Worm (Caenorhabditis elegans) whole organism, late embryonic: Measurements from ENCODE around the gene ptr-6.
A peak's percentile ranks its signal among the peaks of the same experiment; 100 is the strongest.

ENCODE experiments used
- C08G9.2 ChIP-seq: sonication (generic microtip); optimal IDR thresholded peaks from 2 replicates; lab custom pipeline; 2016; ENCODE audit warnings: mild to moderate bottlenecking, missing genetic modification characterization, moderate library complexity, missing compliant biosample characterization
- C38D4.7 ChIP-seq: fragments of 200-800 bp; sonication (Bioruptor generic); optimal IDR thresholded peaks from 2 replicates; lab custom pipeline; 2018; ENCODE audit warnings: mild to moderate bottlenecking, missing genetic modification characterization, moderate library complexity, missing compliant biosample characterization
- F13H6.1 ChIP-seq: sonication (generic microtip); optimal IDR thresholded peaks from 2 replicates; lab custom pipeline; 2016; ENCODE audit warnings: missing genetic modification characterization, missing compliant biosample characterization
- K09A11.1 ChIP-seq: sonication (generic microtip); optimal IDR thresholded peaks from 2 replicates; lab custom pipeline; 2017; ENCODE audit warnings: antibody characterized with exemption, mild to moderate bottlenecking, missing genetic modification characterization, missing compliant biosample characterization; ENCODE audit not compliant: insufficient read depth
- T23F11.4 ChIP-seq: fragments of 200-800 bp; sonication (Bioruptor generic); optimal IDR thresholded peaks from 2 replicates; lab custom pipeline; 2018; ENCODE audit warnings: mild to moderate bottlenecking, missing genetic modification characterization, missing compliant biosample characterization
- ceh-14 ChIP-seq: sonication (generic microtip); optimal IDR thresholded peaks from 2 replicates; lab custom pipeline; 2016; ENCODE audit warnings: missing genotype, missing genetic modification characterization, missing compliant biosample characterization
- ceh-18 ChIP-seq: sonication (generic microtip); optimal IDR thresholded peaks from 2 replicates; lab custom pipeline; 2016; ENCODE audit warnings: missing genetic modification characterization, missing compliant biosample characterization
- ceh-19 ChIP-seq: fragments of 200-800 bp; sonication (Bioruptor generic); optimal IDR thresholded peaks from 2 replicates; lab custom pipeline; 2018; ENCODE audit warnings: mild to moderate bottlenecking, missing genetic modification characterization, missing compliant biosample characterization
- ceh-2 ChIP-seq: sonication (generic microtip); optimal IDR thresholded peaks from 2 replicates; lab custom pipeline; 2016; ENCODE audit warnings: missing genotype, missing genetic modification characterization, missing compliant biosample characterization
- ceh-24 ChIP-seq: sonication (generic microtip); optimal IDR thresholded peaks from 2 replicates; lab custom pipeline; 2016; ENCODE audit warnings: mild to moderate bottlenecking, missing genetic modification characterization, missing compliant biosample characterization
- ceh-31 ChIP-seq: sonication (generic microtip); optimal IDR thresholded peaks from 2 replicates; lab custom pipeline; 2016; ENCODE audit warnings: missing genetic modification characterization, missing compliant biosample characterization
- ceh-34 ChIP-seq: sonication (generic microtip); optimal IDR thresholded peaks from 2 replicates; lab custom pipeline; 2016; ENCODE audit warnings: mild to moderate bottlenecking, missing genetic modification characterization, missing compliant biosample characterization
- ceh-45 ChIP-seq: fragments of 200-800 bp; sonication (Bioruptor generic); IDR thresholded peaks from 2 replicates; pipeline ENCODE4 v1.3.6; 2022; ENCODE audit warnings: missing genetic modification reagents, missing genetic modification characterization, missing compliant biosample characterization
- ceh-48 ChIP-seq: sonication (generic microtip); optimal IDR thresholded peaks from 2 replicates; lab custom pipeline; 2016; ENCODE audit warnings: missing genetic modification characterization, inconsistent platforms, missing compliant biosample characterization
- ceh-6 ChIP-seq: fragments of 200-800 bp; sonication (Bioruptor generic); optimal IDR thresholded peaks from 2 replicates; lab custom pipeline; 2018; ENCODE audit warnings: mild to moderate bottlenecking, missing genetic modification characterization, missing compliant biosample characterization
- ceh-9 ChIP-seq: sonication (generic microtip); optimal IDR thresholded peaks from 2 replicates; lab custom pipeline; 2016; ENCODE audit warnings: mild to moderate bottlenecking, missing genetic modification characterization, inconsistent platforms, missing compliant biosample characterization
- dmd-4 ChIP-seq: sonication (generic microtip); optimal IDR thresholded peaks from 2 replicates; lab custom pipeline; 2016; ENCODE audit warnings: borderline replicate concordance, missing genetic modification characterization, missing compliant biosample characterization
- dve-1 ChIP-seq: sonication (generic microtip); optimal IDR thresholded peaks from 2 replicates; lab custom pipeline; 2017; ENCODE audit warnings: antibody characterized with exemption, mild to moderate bottlenecking, missing genetic modification characterization, missing compliant biosample characterization
- elt-2 ChIP-seq: sonication (generic microtip); optimal IDR thresholded peaks from 2 replicates; lab custom pipeline; 2016; ENCODE audit warnings: missing genetic modification reagents, missing genetic modification characterization, missing compliant biosample characterization
- ets-4 ChIP-seq: sonication (generic microtip); optimal IDR thresholded peaks from 2 replicates; lab custom pipeline; 2016; ENCODE audit warnings: missing genetic modification characterization, missing compliant biosample characterization
- eyg-1 ChIP-seq: sonication (generic microtip); optimal IDR thresholded peaks from 2 replicates; lab custom pipeline; 2016; ENCODE audit warnings: missing genotype, missing genetic modification characterization, missing compliant biosample characterization
- fkh-6 ChIP-seq: sonication (generic microtip); optimal IDR thresholded peaks from 2 replicates; lab custom pipeline; 2016; ENCODE audit warnings: missing genetic modification characterization, missing compliant biosample characterization
- gmeb-2 ChIP-seq: sonication (generic microtip); optimal IDR thresholded peaks from 2 replicates; lab custom pipeline; 2016; ENCODE audit warnings: missing genetic modification characterization, inconsistent platforms, missing compliant biosample characterization
- hlh-13 ChIP-seq: fragments of 200-800 bp; sonication (Bioruptor generic); optimal IDR thresholded peaks from 2 replicates; lab custom pipeline; 2018; ENCODE audit warnings: mild to moderate bottlenecking, missing genetic modification characterization, missing compliant biosample characterization
- hlh-8 ChIP-seq: sonication (generic microtip); optimal IDR thresholded peaks from 2 replicates; lab custom pipeline; 2016; ENCODE audit warnings: missing genotype, missing genetic modification characterization, missing compliant biosample characterization
- lim-6 ChIP-seq: sonication (generic microtip); optimal IDR thresholded peaks from 2 replicates; lab custom pipeline; 2016; ENCODE audit warnings: missing genetic modification characterization, missing compliant biosample characterization
- lin-11 ChIP-seq: fragments of 200-800 bp; sonication (Bioruptor generic); optimal IDR thresholded peaks from 2 replicates; lab custom pipeline; 2018; ENCODE audit warnings: mild to moderate bottlenecking, missing genetic modification characterization, missing compliant biosample characterization
- nhr-11 ChIP-seq: fragments of 150-350 bp; optimal IDR thresholded peaks from 2 replicates; lab custom pipeline; 2014; ENCODE audit warnings: missing biosample characterization, missing genetic modification characterization
- nhr-232 ChIP-seq: sonication (generic microtip); optimal IDR thresholded peaks from 2 replicates; lab custom pipeline; 2016; ENCODE audit warnings: missing genetic modification characterization, missing compliant biosample characterization
- odd-2 ChIP-seq: sonication (generic microtip); optimal IDR thresholded peaks from 2 replicates; lab custom pipeline; 2017; ENCODE audit warnings: antibody characterized with exemption, mild to moderate bottlenecking, missing genetic modification characterization, missing compliant biosample characterization
- pag-3 ChIP-seq: sonication (generic microtip); optimal IDR thresholded peaks from 2 replicates; lab custom pipeline; 2016; ENCODE audit warnings: missing compliant biosample characterization, missing genetic modification characterization, borderline replicate concordance
- pat-9 ChIP-seq: fragments of 200-800 bp; sonication (Bioruptor generic); optimal IDR thresholded peaks from 2 replicates; lab custom pipeline; 2018; ENCODE audit warnings: mild to moderate bottlenecking, missing genetic modification characterization, moderate library complexity, missing compliant biosample characterization
- pax-1 ChIP-seq: fragments of 150-350 bp; optimal IDR thresholded peaks from 2 replicates; lab custom pipeline; 2014; ENCODE audit warnings: missing biosample characterization, missing genetic modification characterization
- pha-2 ChIP-seq: sonication (generic microtip); optimal IDR thresholded peaks from 2 replicates; lab custom pipeline; 2017; ENCODE audit warnings: mild to moderate bottlenecking, missing genetic modification characterization, missing compliant biosample characterization
- pqm-1 ChIP-seq: sonication (generic microtip); optimal IDR thresholded peaks from 2 replicates; lab custom pipeline; 2016; ENCODE audit warnings: missing genetic modification characterization, missing compliant biosample characterization
- ref-2 ChIP-seq: sonication (generic microtip); optimal IDR thresholded peaks from 2 replicates; lab custom pipeline; 2016; ENCODE audit warnings: missing genetic modification characterization, missing compliant biosample characterization
- sox-4 ChIP-seq: sonication (generic microtip); optimal IDR thresholded peaks from 2 replicates; lab custom pipeline; 2017; ENCODE audit warnings: mild to moderate bottlenecking, missing genetic modification characterization, inconsistent platforms, missing compliant biosample characterization
- syd-9 ChIP-seq: sonication (generic microtip); optimal IDR thresholded peaks from 2 replicates; lab custom pipeline; 2016; ENCODE audit warnings: mild to moderate bottlenecking, missing genetic modification characterization, moderate library complexity, missing compliant biosample characterization
- tbx-2 ChIP-seq: sonication (generic microtip); optimal IDR thresholded peaks from 2 replicates; lab custom pipeline; 2016; ENCODE audit warnings: missing genetic modification characterization, missing compliant biosample characterization
- ttx-3 ChIP-seq: sonication (generic microtip); optimal IDR thresholded peaks from 2 replicates; lab custom pipeline; 2016; ENCODE audit warnings: missing genetic modification reagents, missing genetic modification characterization, missing compliant biosample characterization
- unc-3 ChIP-seq, 2 experiments: fragments of 200-800 bp in 1 of 2; sonication (Bioruptor generic) in 1 of 2; sonication (generic microtip) in 1 of 2; conservative IDR thresholded peaks in 1 of 2; optimal IDR thresholded peaks in 1 of 2; 2 replicates each; pipeline versions ENCODE4 v1.3.6 to Lab custom; 2016 to 2022; ENCODE audit warnings: missing compliant biosample characterization in 2 of 2, missing genetic modification characterization in 2 of 2, missing genetic modification reagents in 1 of 2
- unc-42 ChIP-seq: sonication (generic microtip); optimal IDR thresholded peaks from 2 replicates; lab custom pipeline; 2016; ENCODE audit warnings: missing genotype, missing genetic modification characterization, missing compliant biosample characterization
- unc-55 ChIP-seq: sonication (generic microtip); optimal IDR thresholded peaks from 2 replicates; lab custom pipeline; 2017; ENCODE audit warnings: missing biosample characterization, missing genetic modification reagents, missing genetic modification characterization
- ztf-16 ChIP-seq: sonication (generic microtip); optimal IDR thresholded peaks from 2 replicates; lab custom pipeline; 2017; ENCODE audit warnings: missing genetic modification characterization, missing compliant biosample characterization

Gene ptr-6

ce11 chrII:5234728-5235127 lies 11.9 kb downstream of the ptr-6 start:
- TF ChIP-seq fkh-6 (tag; lab: Kevin White, UChicago) (no peak), sox-4 (tag; lab: Kevin White, UChicago) (no peak), ceh-34 (tag; lab: Kevin White, UChicago) (no peak), nhr-11 (tag; lab: Kevin White, UChicago) (no peak), hlh-8 (tag; lab: Kevin White, UChicago) (no peak)

- TF ChIP-seq ceh-24 (no peak), lim-6 (no peak)
Measured at ce11 chrII:5231111-5231510, 15.5 kb downstream of the ptr-6 start, which contains the start of gene EGAP2.1. Gene EGAP2.1, plus strand, starts transcription at chrII:5231411.

- TF ChIP-seq lin-11 (tag; lab: Kevin White, UChicago) (no peak), ceh-19 (GFP tag; lab: Kevin White, UChicago) (no peak), unc-3 (GFP tag; conservative IDR thresholded peaks at IDR 0.05; lab: Robert Waterston, UW) (no peak), unc-3 (tag; optimal IDR thresholded peaks at IDR 0.05; lab: Kevin White, UChicago) (no peak), pha-2 (tag; lab: Kevin White, UChicago) (no peak), K09A11.1 (no peak), ref-2 (tag; lab: Kevin White, UChicago) (no peak), nhr-232 (no peak), ets-4 (no peak), ceh-9 (no peak), nhr-11 (tag; lab: Kevin White, UChicago) (no peak), ceh-48 (tag; lab: Kevin White, UChicago) (no peak), hlh-8 (tag; lab: Kevin White, UChicago) (no peak), hlh-13 (GFP tag; lab: Kevin White, UChicago) (no peak), pax-1 (no peak), ceh-34 (tag; lab: Kevin White, UChicago) (no peak), pqm-1 (tag; lab: Kevin White, UChicago) (no peak), syd-9 (tag; lab: Kevin White, UChicago) (no peak), ztf-16 (tag; lab: Kevin White, UChicago) (no peak), pat-9 (tag; lab: Kevin White, UChicago) (no peak)
Measured at ce11 chrII:5229596-5229995, 17.0 kb downstream of the ptr-6 start, which contains the start of gene EGAP2.2. Gene EGAP2.2, plus strand, starts transcription at chrII:5229896.

ce11 chrII:5228662-5229061 lies 18.0 kb downstream of the ptr-6 start:
- TF ChIP-seq C08G9.2 (tag; lab: Kevin White, UChicago) (no peak), eyg-1 (tag; lab: Kevin White, UChicago) (no peak), unc-42 (tag; lab: Kevin White, UChicago) (peak; percentile 36), ceh-31 (tag; lab: Kevin White, UChicago) (peak; percentile 38), ceh-48 (tag; lab: Kevin White, UChicago) (no peak), gmeb-2 (tag; lab: Kevin White, UChicago) (no peak), ttx-3 (no peak), ceh-14 (tag; lab: Kevin White, UChicago) (no peak), K09A11.1 (no peak), tbx-2 (no peak), unc-55 (GFP tag; lab: Kevin White, UChicago) (peak; percentile 63)

DNA sequence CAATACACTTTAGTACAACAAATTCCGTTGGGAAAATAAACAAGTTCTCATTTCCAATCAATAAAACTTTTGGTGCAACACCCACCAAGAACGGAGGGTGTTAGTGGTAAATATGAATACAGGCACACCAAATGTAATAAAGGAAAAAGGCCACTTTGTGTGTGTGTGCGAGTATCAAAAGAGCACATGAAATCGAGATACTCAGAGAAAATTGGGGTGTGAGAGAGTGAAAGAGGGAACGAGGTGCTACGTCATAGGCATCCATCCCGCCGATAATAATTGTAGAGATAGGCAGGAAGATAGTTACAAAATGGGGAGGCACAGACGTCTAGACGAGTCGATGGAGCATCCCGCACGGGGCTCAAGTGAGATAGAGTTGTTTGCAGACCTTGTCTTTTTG lies 18.9 kb downstream of the ptr-6 start:
- peak; percentile 30 for TF ChIP-seq F13H6.1 (tag; lab: Kevin White, UChicago)
- TF ChIP-seq pax-1 = no peak
- TF ChIP-seq dmd-4 (tag; lab: Kevin White, UChicago) = no peak
- no peak for TF ChIP-seq C38D4.7 (GFP tag; lab: Kevin White, UChicago)
- no peak for TF ChIP-seq lin-11 (tag; lab: Kevin White, UChicago)
- no peak for TF ChIP-seq pag-3 (tag; lab: Kevin White, UChicago)
- TF ChIP-seq gmeb-2 (tag; lab: Kevin White, UChicago) = no peak
- no peak for TF ChIP-seq lim-6
- TF ChIP-seq pha-2 (tag; lab: Kevin White, UChicago) = no peak
- TF ChIP-seq elt-2 = peak; percentile 91
- no peak for TF ChIP-seq ceh-45 (GFP tag; lab: Robert Waterston, UW)
- no peak for TF ChIP-seq odd-2 (tag; lab: Kevin White, UChicago)
- no peak for TF ChIP-seq T23F11.4 (GFP tag; lab: Kevin White, UChicago)
- peak; percentile 61 for TF ChIP-seq ceh-2
- no peak for TF ChIP-seq sox-4 (tag; lab: Kevin White, UChicago)
- peak; percentile 12 for TF ChIP-seq ceh-34 (tag; lab: Kevin White, UChicago)
- TF ChIP-seq ceh-18 (tag; lab: Kevin White, UChicago) = peak; percentile 53
- TF ChIP-seq dve-1 (tag; lab: Kevin White, UChicago) = peak; percentile 39
- TF ChIP-seq ceh-6 = no peak
